Worm (Caenorhabditis elegans): ENCODE data around the gene D1005.4.
A peak's percentile ranks its signal among the peaks of the same experiment; 100 is the strongest.

Gene D1005.4

ce11 chrX:1512307-1512706 is 26.7 kb upstream of the D1005.4 start:
- TF ChIP-seq sem-2 (GFP tag; optimal IDR thresholded peaks at IDR 0.05) (no peak), lin-32 (GFP tag; optimal IDR thresholded peaks at IDR 0.05) (no peak)

- TF ChIP-seq lin-32 (GFP tag; optimal IDR thresholded peaks at IDR 0.05) = no peak
- peak; percentile 42 for TF ChIP-seq hlh-1 (tag; optimal IDR thresholded peaks at IDR 0.05)
Measured at ce11 chrX:1504529-1505080, 19.0 kb upstream of the D1005.4 start.

- no peak for TF ChIP-seq ceh-43 (GFP tag; optimal IDR thresholded peaks at IDR 0.05)
Measured at ce11 chrX:1503698-1504501, 18.3 kb upstream of the D1005.4 start.

ce11 chrX:1502914-1503313 is 17.3 kb upstream of the D1005.4 start:
- TF ChIP-seq elt-1 (tag; optimal IDR thresholded peaks at IDR 0.05; ENCODE audit: borderline replicate concordance, insufficient read depth) (no peak), sem-2 (GFP tag; optimal IDR thresholded peaks at IDR 0.05) (no peak), snpc-4 (tag; optimal IDR thresholded peaks at IDR 0.05) (no peak), hlh-1 (tag; optimal IDR thresholded peaks at IDR 0.05) (no peak), ceh-43 (GFP tag; optimal IDR thresholded peaks at IDR 0.05) (no peak), ceh-83 (GFP tag; optimal IDR thresholded peaks at IDR 0.05) (no peak), lin-13 (tag; optimal IDR thresholded peaks at IDR 0.05) (no peak), M03D4.4 (tag; optimal IDR thresholded peaks at IDR 0.05) (no peak), zip-8 (tag; optimal IDR thresholded peaks at IDR 0.05) (no peak), unc-120 (tag; optimal IDR thresholded peaks at IDR 0.05; ENCODE audit: poor library complexity, severe bottlenecking) (no peak), ces-1 (GFP tag; optimal IDR thresholded peaks at IDR 0.05) (no peak), lsy-2 (tag; optimal IDR thresholded peaks at IDR 0.05) (no peak), unc-62 (GFP tag; optimal IDR thresholded peaks at IDR 0.05) (no peak), ham-2 (GFP tag; optimal IDR thresholded peaks at IDR 0.05) (no peak), cnd-1 (tag; optimal IDR thresholded peaks at IDR 0.05) (no peak), nhr-76 (tag; optimal IDR thresholded peaks at IDR 0.05) (no peak), tbx-8 (GFP tag; optimal IDR thresholded peaks at IDR 0.05) (no peak), elt-3 (tag; optimal IDR thresholded peaks at IDR 0.05) (no peak)

ce11 chrX:1502490-1502889 is 16.9 kb upstream of the D1005.4 start, which contains the start of gene F09E10.1:
TSS of gene F09E10.1 (plus strand) at chrX:1502790.
- no peak for TF ChIP-seq elt-1 (tag; optimal IDR thresholded peaks at IDR 0.05; ENCODE audit: borderline replicate concordance, insufficient read depth)

- no peak for TF ChIP-seq bed-3 (GFP tag; optimal IDR thresholded peaks at IDR 0.05)
- TF ChIP-seq mep-1 (tag; optimal IDR thresholded peaks at IDR 0.05) = no peak
- TF ChIP-seq blmp-1 (tag; optimal IDR thresholded peaks at IDR 0.05) = no peak
- no peak for TF ChIP-seq cnd-1 (tag; optimal IDR thresholded peaks at IDR 0.05)
- no peak for TF ChIP-seq sptf-1 (tag; optimal IDR thresholded peaks at IDR 0.05)
- no peak for TF ChIP-seq zip-8 (tag; optimal IDR thresholded peaks at IDR 0.05)
- no peak for TF ChIP-seq hlh-1 (tag; optimal IDR thresholded peaks at IDR 0.05)
- no peak for TF ChIP-seq nhr-237 (tag; optimal IDR thresholded peaks at IDR 0.05)
- no peak for TF ChIP-seq ceh-43 (GFP tag; optimal IDR thresholded peaks at IDR 0.05)
- TF ChIP-seq lin-32 (GFP tag; optimal IDR thresholded peaks at IDR 0.05) = no peak
- TF ChIP-seq snpc-4 (tag; optimal IDR thresholded peaks at IDR 0.05) = no peak
- no peak for TF ChIP-seq unc-62 (GFP tag; optimal IDR thresholded peaks at IDR 0.05)
Measured at ce11 chrX:1501752-1502151, 16.1 kb upstream of the D1005.4 start, which contains the start of gene F09E10.7. TSS of gene F09E10.7 (minus strand) at chrX:1501852.

ce11 chrX:1499499-1499898 is 13.9 kb upstream of the D1005.4 start:
- TF ChIP-seq blmp-1 (tag; optimal IDR thresholded peaks at IDR 0.05) (peak; percentile 53), nhr-2 (tag; optimal IDR thresholded peaks at IDR 0.05) (no peak)

All from whole organism, mixed stage, embryonic.